Worm (Caenorhabditis elegans) whole organism, L1 larva: ENCODE data around the gene ZK105.3.

Experiments used
- ama-1 ChIP-seq: fragments of 150-350 bp; optimal IDR thresholded peaks from 2 replicates; lab custom pipeline; 2014
- jun-1 ChIP-seq: fragments of 150-350 bp; optimal IDR thresholded peaks from 2 replicates; lab custom pipeline; 2014; ENCODE audit warnings: missing biosample characterization, missing genetic modification reagents, missing genetic modification characterization
- lin-39 ChIP-seq: fragments of 150-350 bp; optimal IDR thresholded peaks from 2 replicates; lab custom pipeline; 2014; ENCODE audit warnings: missing biosample characterization, missing genetic modification reagents, missing genetic modification characterization

- TF ChIP-seq ama-1, result no peak
- TF ChIP-seq jun-1 (tag; lab: Kevin White, UChicago), result no peak
- no peak for TF ChIP-seq lin-39 (tag; lab: Kevin White, UChicago)
Observed at ce11 chrV:7713691-7714090, 16.7 kb downstream of the ZK105.3 start, which contains the start of gene ZK105.1.
